Worm (Caenorhabditis elegans): ENCODE measurements around the gene del-5.

DNA sequence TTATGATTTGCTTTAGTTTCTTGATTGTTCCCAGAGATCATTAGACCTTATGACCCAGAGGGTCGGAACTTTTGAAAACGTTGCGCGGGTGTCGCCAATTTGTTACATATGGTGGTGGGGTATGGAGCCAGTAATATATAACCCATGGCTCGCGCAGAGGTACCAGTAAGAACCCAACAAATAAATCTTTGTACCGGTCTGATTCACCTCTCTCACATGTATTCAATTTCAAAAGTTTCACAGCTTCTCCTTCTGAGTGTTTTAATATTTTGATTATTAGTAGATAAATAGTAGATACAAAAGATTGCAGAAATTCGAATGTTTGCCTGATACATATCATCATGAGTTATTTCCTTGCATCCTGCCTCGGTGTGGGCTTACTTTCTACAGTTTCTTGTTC is 8.1 kb upstream of the del-5 start, which contains the start of gene egl-15:
- TF ChIP-seq elt-1 (tag; optimal IDR thresholded peaks at IDR 0.05) (no peak), nhr-237 (tag; optimal IDR thresholded peaks at IDR 0.05) (no peak), nhr-11 (tag; optimal IDR thresholded peaks at IDR 0.05) (no peak), elt-3 (tag; optimal IDR thresholded peaks at IDR 0.05) (no peak)
